Worm (Caenorhabditis elegans): ENCODE data around the gene tyra-2.

DNA sequence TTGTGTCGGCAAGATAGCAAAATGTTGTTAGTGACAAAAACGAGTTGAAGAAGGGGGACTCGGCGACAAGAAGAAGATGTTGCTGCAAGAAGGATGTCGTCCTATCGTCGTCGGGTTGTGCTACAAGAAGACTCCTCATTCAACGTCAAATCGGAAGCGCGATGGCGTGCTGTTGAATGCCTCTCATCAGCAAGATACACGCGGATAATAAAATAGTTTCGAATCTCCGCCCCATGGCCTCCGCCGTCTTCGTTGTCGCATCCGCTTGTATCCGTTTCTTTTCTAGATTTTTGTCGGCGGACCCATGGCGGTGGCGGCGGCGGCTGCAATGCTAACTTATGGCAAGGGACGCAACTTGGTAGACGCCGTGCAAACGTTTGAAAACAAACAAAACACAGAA lies 32.6 kb upstream of the tyra-2 start:
- TF ChIP-seq ZK546.5 (tag; optimal IDR thresholded peaks at IDR 0.05) (no peak), ama-1 (optimal IDR thresholded peaks at IDR 0.05) (no peak), lin-13 (GFP tag; optimal IDR thresholded peaks at IDR 0.05) (no peak), lsy-2 (tag; optimal IDR thresholded peaks at IDR 0.05) (no peak), elt-1 (tag; optimal IDR thresholded peaks at IDR 0.05) (no peak), aly-2 (tag; optimal IDR thresholded peaks at IDR 0.05) (no peak), nhr-12 (tag; optimal IDR thresholded peaks at IDR 0.05) (no peak), C34F6.9 (tag; optimal IDR thresholded peaks at IDR 0.05) (no peak), R02D3.7 (tag; optimal IDR thresholded peaks at IDR 0.05) (no peak)

All from whole organism, L2 larva.